Worm (Caenorhabditis elegans) whole organism, mixed stage, embryonic: ENCODE measurements around the gene F17C11.12.

Experiments used
- M03D4.4 ChIP-seq: sonication (generic microtip); optimal IDR thresholded peaks from 2 replicates; lab custom pipeline; 2017; ENCODE audit warnings: mild to moderate bottlenecking, missing genetic modification characterization, missing compliant biosample characterization
- bed-3 ChIP-seq: fragments of 200-800 bp; sonication (Bioruptor generic); optimal IDR thresholded peaks from 3 replicates; lab custom pipeline; 2018; ENCODE audit warnings: mild to moderate bottlenecking, missing genetic modification characterization, moderate library complexity, missing compliant biosample characterization
- blmp-1 ChIP-seq: fragments of 150-350 bp; optimal IDR thresholded peaks from 2 replicates; lab custom pipeline; 2014; ENCODE audit warnings: missing biosample characterization, missing genetic modification characterization
- ceh-39 ChIP-seq: fragments of 150-350 bp; optimal IDR thresholded peaks from 2 replicates; lab custom pipeline; 2014; ENCODE audit warnings: missing biosample characterization, missing genetic modification characterization
- ceh-43 ChIP-seq: fragments of 200-800 bp; sonication (Bioruptor generic); optimal IDR thresholded peaks from 2 replicates; lab custom pipeline; 2018; ENCODE audit warnings: mild to moderate bottlenecking, missing genetic modification characterization, moderate library complexity, missing compliant biosample characterization
- ceh-83 ChIP-seq: fragments of 200-800 bp; sonication (Bioruptor generic); optimal IDR thresholded peaks from 2 replicates; lab custom pipeline; 2018; ENCODE audit warnings: mild to moderate bottlenecking, missing genetic modification characterization, missing compliant biosample characterization
- ces-1 ChIP-seq: fragments of 150-350 bp; optimal IDR thresholded peaks from 2 replicates; lab custom pipeline; 2014; ENCODE audit warnings: missing biosample characterization, missing genetic modification reagents, missing genetic modification characterization
- cnd-1 ChIP-seq: fragments of 200-800 bp; sonication (Bioruptor generic); optimal IDR thresholded peaks from 2 replicates; lab custom pipeline; 2018; ENCODE audit warnings: mild to moderate bottlenecking, missing genetic modification characterization, missing compliant biosample characterization
- drap-1 ChIP-seq: fragments of 200-800 bp; sonication (Bioruptor generic); optimal IDR thresholded peaks from 3 replicates; lab custom pipeline; 2018; ENCODE audit warnings: mild to moderate bottlenecking, missing genetic modification characterization, missing compliant biosample characterization
- elt-1 ChIP-seq: sonication (generic microtip); optimal IDR thresholded peaks from 2 replicates; lab custom pipeline; 2017; ENCODE audit warnings: missing genetic modification characterization, mild to moderate bottlenecking, missing compliant biosample characterization, antibody characterized with exemption, moderate library complexity, borderline replicate concordance; ENCODE audit not compliant: insufficient read depth
- elt-3 ChIP-seq: fragments of 150-350 bp; optimal IDR thresholded peaks from 2 replicates; lab custom pipeline; 2014; ENCODE audit warnings: missing biosample characterization, missing genetic modification characterization
- flh-1 ChIP-seq: fragments of 200-800 bp; sonication (Bioruptor generic); optimal IDR thresholded peaks from 2 replicates; lab custom pipeline; 2018; ENCODE audit warnings: mild to moderate bottlenecking, missing genetic modification characterization, moderate library complexity, missing compliant biosample characterization
- ham-2 ChIP-seq: fragments of 200-800 bp; sonication (Bioruptor generic); optimal IDR thresholded peaks from 2 replicates; lab custom pipeline; 2018; ENCODE audit warnings: mild to moderate bottlenecking, missing genetic modification characterization, missing compliant biosample characterization
- hlh-1 ChIP-seq: fragments of 150-350 bp; optimal IDR thresholded peaks from 2 replicates; lab custom pipeline; 2014; ENCODE audit warnings: missing biosample characterization, missing genetic modification reagents, missing genetic modification characterization
- lin-13 ChIP-seq: fragments of 150-350 bp; optimal IDR thresholded peaks from 2 replicates; lab custom pipeline; 2014; ENCODE audit warnings: missing biosample characterization, missing genetic modification characterization
- lin-32 ChIP-seq: fragments of 200-800 bp; sonication (Bioruptor generic); optimal IDR thresholded peaks from 2 replicates; lab custom pipeline; 2018; ENCODE audit warnings: mild to moderate bottlenecking, missing genetic modification characterization, missing compliant biosample characterization
- mab-5 ChIP-seq: fragments of 150-350 bp; optimal IDR thresholded peaks from 2 replicates; lab custom pipeline; 2014; ENCODE audit warnings: missing biosample characterization, missing genetic modification characterization
- mep-1 ChIP-seq: fragments of 150-350 bp; optimal IDR thresholded peaks from 2 replicates; lab custom pipeline; 2017; ENCODE audit warnings: missing biosample characterization, missing genetic modification reagents, missing genetic modification characterization, inconsistent platforms
- mls-2 ChIP-seq: sonication (generic microtip); optimal IDR thresholded peaks from 2 replicates; lab custom pipeline; 2016; ENCODE audit warnings: mild to moderate bottlenecking, missing genetic modification characterization, moderate library complexity, missing compliant biosample characterization
- nhr-12 ChIP-seq: fragments of 150-350 bp; optimal IDR thresholded peaks from 2 replicates; lab custom pipeline; 2014; ENCODE audit warnings: missing biosample characterization, missing genetic modification characterization
- nhr-2 ChIP-seq: fragments of 150-350 bp; optimal IDR thresholded peaks from 2 replicates; lab custom pipeline; 2014; ENCODE audit warnings: missing biosample characterization, missing genetic modification characterization
- nhr-28 ChIP-seq: fragments of 150-350 bp; optimal IDR thresholded peaks from 2 replicates; lab custom pipeline; 2014; ENCODE audit warnings: missing biosample characterization, missing genetic modification characterization
- nhr-76 ChIP-seq: sonication (generic microtip); optimal IDR thresholded peaks from 2 replicates; lab custom pipeline; 2017; ENCODE audit warnings: missing biosample characterization, missing genetic modification characterization
- pha-4 ChIP-seq: fragments of 150-350 bp; optimal IDR thresholded peaks from 2 replicates; lab custom pipeline; 2018; ENCODE audit warnings: missing biosample characterization, missing genetic modification reagents, missing genetic modification characterization
- sem-2 ChIP-seq: fragments of 200-800 bp; sonication (Bioruptor generic); optimal IDR thresholded peaks from 2 replicates; lab custom pipeline; 2018; ENCODE audit warnings: mild to moderate bottlenecking, missing genetic modification characterization, missing compliant biosample characterization
- snpc-4 ChIP-seq: fragments of 150-350 bp; optimal IDR thresholded peaks from 2 replicates; lab custom pipeline; 2014; ENCODE audit warnings: missing biosample characterization, missing genetic modification characterization
- tbx-8 ChIP-seq: fragments of 200-800 bp; sonication (Bioruptor generic); optimal IDR thresholded peaks from 2 replicates; lab custom pipeline; 2018; ENCODE audit warnings: mild to moderate bottlenecking, missing genetic modification characterization, moderate library complexity, missing compliant biosample characterization
- unc-120 ChIP-seq: sonication (generic microtip); optimal IDR thresholded peaks from 2 replicates; lab custom pipeline; 2017; ENCODE audit warnings: missing genetic modification characterization, missing compliant biosample characterization; ENCODE audit not compliant: poor library complexity, severe bottlenecking
- unc-62 ChIP-seq: fragments of 150-350 bp; optimal IDR thresholded peaks from 2 replicates; lab custom pipeline; 2014; ENCODE audit warnings: missing biosample characterization, missing genetic modification reagents, missing genetic modification characterization
- zip-8 ChIP-seq: fragments of 150-350 bp; optimal IDR thresholded peaks from 2 replicates; lab custom pipeline; 2014; ENCODE audit warnings: missing biosample characterization, missing genetic modification characterization
- ztf-11 ChIP-seq: fragments of 150-350 bp; optimal IDR thresholded peaks from 2 replicates; lab custom pipeline; 2014; ENCODE audit warnings: missing biosample characterization, missing genetic modification characterization

F17C11.12 gene

ce11 chrV:10936681-10937080 is at the start of gene F17C11.12:
TSS of gene F17C11.12 (minus strand) at chrV:10936920.
- no peak for TF ChIP-seq nhr-2 (tag; lab: Kevin White, UChicago)

DNA sequence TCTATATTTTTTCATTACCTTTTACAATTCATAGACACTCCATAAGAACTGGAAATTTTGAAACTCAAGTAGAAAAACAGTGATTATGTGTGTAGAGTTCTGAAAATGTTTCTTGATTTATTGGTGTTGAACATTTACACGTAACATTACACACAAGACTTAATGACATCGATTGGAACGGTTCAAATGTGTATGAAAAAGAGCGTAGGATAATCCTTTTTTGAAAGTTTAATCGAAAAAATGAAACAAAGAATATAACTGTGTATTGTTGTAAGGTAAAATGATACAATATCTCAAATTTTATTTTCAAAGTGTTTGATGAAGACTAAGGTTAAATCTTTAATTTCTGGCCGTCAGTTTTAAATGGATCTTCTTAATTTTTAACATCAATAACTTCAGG is 44.4 kb upstream of the F17C11.12 start, which contains the start of gene fig-1:
Gene fig-1 (minus strand): TSS at position 101 of the 400 bp plus-strand sequence.
- TF ChIP-seq mep-1 (tag; lab: Kevin White, UChicago) (no peak), nhr-12 (no peak), cnd-1 (no peak), ceh-83 (no peak), ceh-39 (tag; lab: Kevin White, UChicago) (no peak), mab-5 (tag; lab: Kevin White, UChicago) (no peak), bed-3 (GFP tag; lab: Kevin White, UChicago) (no peak), ceh-43 (GFP tag; lab: Kevin White, UChicago) (no peak), lin-32 (GFP tag; lab: Kevin White, UChicago) (no peak), elt-1 (no peak)

DNA sequence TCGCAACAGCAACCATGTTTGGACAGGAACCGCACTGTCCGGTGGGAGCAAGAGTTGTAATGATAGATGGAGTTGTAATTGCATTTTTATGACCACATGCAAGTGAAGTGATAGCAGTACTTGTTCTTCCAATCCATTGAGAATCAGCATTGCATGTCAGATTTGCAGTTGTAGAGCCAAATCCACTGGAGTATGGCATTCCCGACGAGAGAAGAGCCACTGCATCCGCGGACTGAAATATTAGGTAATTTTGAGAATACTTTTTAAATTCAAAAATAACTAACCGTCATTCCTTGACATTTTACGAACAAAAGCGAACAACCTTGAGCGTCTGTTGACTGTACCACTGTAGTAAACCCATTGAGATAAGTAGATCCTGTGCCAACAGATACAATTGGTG is 38.4 kb upstream of the F17C11.12 start:
- TF ChIP-seq nhr-76 (tag; lab: Kevin White, UChicago) (no peak), bed-3 (GFP tag; lab: Kevin White, UChicago) (no peak), ham-2 (GFP tag; lab: Kevin White, UChicago) (no peak), tbx-8 (GFP tag; lab: Kevin White, UChicago) (no peak)

DNA sequence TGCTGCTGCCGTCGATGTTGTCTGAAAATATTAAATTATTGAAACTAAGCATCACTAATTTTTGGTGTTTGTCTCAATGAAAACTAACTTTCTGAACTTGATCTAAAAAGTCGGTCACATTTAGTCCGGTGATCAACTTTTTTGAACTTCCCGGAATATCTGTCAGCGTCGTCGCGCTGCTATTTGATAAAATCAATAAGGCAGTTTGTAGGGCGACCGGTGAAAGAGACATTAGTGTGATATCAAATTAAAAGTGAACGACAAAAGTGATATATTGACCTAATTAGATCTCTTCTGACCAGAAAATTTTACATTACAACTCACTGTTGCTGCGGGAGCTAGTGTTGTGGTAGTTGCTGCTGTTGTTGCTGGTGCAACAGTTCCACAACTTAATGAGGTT is 34.2 kb upstream of the F17C11.12 start:
- TF ChIP-seq tbx-8 (GFP tag; lab: Kevin White, UChicago): no peak
- TF ChIP-seq unc-120 (tag; lab: Kevin White, UChicago): no peak
- TF ChIP-seq ceh-39 (tag; lab: Kevin White, UChicago): no peak
- no peak for TF ChIP-seq lin-32 (GFP tag; lab: Kevin White, UChicago)
- no peak for TF ChIP-seq ceh-43 (GFP tag; lab: Kevin White, UChicago)
- TF ChIP-seq mls-2 (tag; lab: Kevin White, UChicago): no peak
- no peak for TF ChIP-seq M03D4.4
- TF ChIP-seq nhr-2 (tag; lab: Kevin White, UChicago): no peak
- no peak for TF ChIP-seq bed-3 (GFP tag; lab: Kevin White, UChicago)
- TF ChIP-seq flh-1 (GFP tag; lab: Kevin White, UChicago): no peak
- TF ChIP-seq mab-5 (tag; lab: Kevin White, UChicago): no peak
- TF ChIP-seq zip-8 (tag; lab: Kevin White, UChicago): no peak
- TF ChIP-seq hlh-1: no peak
- no peak for TF ChIP-seq pha-4 (tag; lab: Kevin White, UChicago)
- no peak for TF ChIP-seq elt-1
- TF ChIP-seq cnd-1: no peak
- TF ChIP-seq, all 35 proteins: peak for 0

- TF ChIP-seq lin-13 (tag; lab: Kevin White, UChicago): no peak
- no peak for TF ChIP-seq unc-62
- no peak for TF ChIP-seq ztf-11 (tag; lab: Kevin White, UChicago)
- no peak for TF ChIP-seq mab-5 (tag; lab: Kevin White, UChicago)
- TF ChIP-seq drap-1: no peak
- no peak for TF ChIP-seq flh-1 (GFP tag; lab: Kevin White, UChicago)
- TF ChIP-seq nhr-12: no peak
- no peak for TF ChIP-seq cnd-1
- TF ChIP-seq blmp-1 (tag; lab: Kevin White, UChicago): no peak
- no peak for TF ChIP-seq ceh-83
- TF ChIP-seq ces-1 (GFP tag; lab: Kevin White, UChicago): no peak
- TF ChIP-seq elt-1: no peak
- no peak for TF ChIP-seq sem-2 (GFP tag; lab: Kevin White, UChicago)
- TF ChIP-seq bed-3 (GFP tag; lab: Kevin White, UChicago): no peak
- TF ChIP-seq M03D4.4: no peak
Measured at ce11 chrV:10970070-10970469, 33.4 kb upstream of the F17C11.12 start, which contains the start of gene F17C11.22. TSS of gene F17C11.22 (minus strand) at chrV:10970170.

ce11 chrV:10967594-10968273 is 31.0 kb upstream of the F17C11.12 start:
- TF ChIP-seq hlh-1 (no peak), bed-3 (GFP tag; lab: Kevin White, UChicago) (no peak), nhr-28 (tag; lab: Kevin White, UChicago) (no peak), ham-2 (GFP tag; lab: Kevin White, UChicago) (no peak), unc-120 (tag; lab: Kevin White, UChicago) (no peak), tbx-8 (GFP tag; lab: Kevin White, UChicago) (no peak), unc-62 (no peak), mls-2 (tag; lab: Kevin White, UChicago) (no peak), ceh-83 (no peak), elt-3 (no peak), mep-1 (tag; lab: Kevin White, UChicago) (no peak), snpc-4 (tag; lab: Kevin White, UChicago) (no peak), lin-13 (tag; lab: Kevin White, UChicago) (no peak), mab-5 (tag; lab: Kevin White, UChicago) (no peak), zip-8 (tag; lab: Kevin White, UChicago) (no peak), cnd-1 (no peak)
- TF ChIP-seq, all 35 proteins: peak for 0
